Worm (Caenorhabditis elegans) whole organism, mixed stage, embryonic: ENCODE data around the gene Y37E11AR.7.

ENCODE experiments used
- ham-2 ChIP-seq: fragments of 200-800 bp; sonication (Bioruptor generic); optimal IDR thresholded peaks from 2 replicates; lab custom pipeline; 2018; ENCODE audit warnings: mild to moderate bottlenecking, missing genetic modification characterization, missing compliant biosample characterization
- mep-1 ChIP-seq: fragments of 150-350 bp; optimal IDR thresholded peaks from 2 replicates; lab custom pipeline; 2017; ENCODE audit warnings: missing biosample characterization, missing genetic modification reagents, missing genetic modification characterization, inconsistent platforms
- nhr-12 ChIP-seq: fragments of 150-350 bp; optimal IDR thresholded peaks from 2 replicates; lab custom pipeline; 2014; ENCODE audit warnings: missing biosample characterization, missing genetic modification characterization
- nhr-76 ChIP-seq: sonication (generic microtip); optimal IDR thresholded peaks from 2 replicates; lab custom pipeline; 2017; ENCODE audit warnings: missing biosample characterization, missing genetic modification characterization
- snpc-4 ChIP-seq: fragments of 150-350 bp; optimal IDR thresholded peaks from 2 replicates; lab custom pipeline; 2014; ENCODE audit warnings: missing biosample characterization, missing genetic modification characterization
- sptf-1 ChIP-seq: sonication (generic microtip); optimal IDR thresholded peaks from 2 replicates; lab custom pipeline; 2017; ENCODE audit warnings: mild to moderate bottlenecking, missing genetic modification characterization, moderate library complexity, missing compliant biosample characterization
- unc-120 ChIP-seq: sonication (generic microtip); optimal IDR thresholded peaks from 2 replicates; lab custom pipeline; 2017; ENCODE audit warnings: missing genetic modification characterization, missing compliant biosample characterization; ENCODE audit not compliant: poor library complexity, severe bottlenecking

- TF ChIP-seq unc-120 (tag; lab: Kevin White, UChicago), result no peak
- TF ChIP-seq mep-1 (tag; lab: Kevin White, UChicago), result no peak
- TF ChIP-seq nhr-12, result no peak
- no peak for TF ChIP-seq ham-2 (GFP tag; lab: Kevin White, UChicago)
- no peak for TF ChIP-seq snpc-4
- no peak for TF ChIP-seq nhr-76 (tag; lab: Kevin White, UChicago)
- TF ChIP-seq sptf-1 (tag; lab: Kevin White, UChicago), result no peak
Observed at ce11 chrIV:3736244-3736643, 19.0 kb downstream of the Y37E11AR.7 start.
